Worm (Caenorhabditis elegans): ENCODE data around the gene athp-3.

DNA sequence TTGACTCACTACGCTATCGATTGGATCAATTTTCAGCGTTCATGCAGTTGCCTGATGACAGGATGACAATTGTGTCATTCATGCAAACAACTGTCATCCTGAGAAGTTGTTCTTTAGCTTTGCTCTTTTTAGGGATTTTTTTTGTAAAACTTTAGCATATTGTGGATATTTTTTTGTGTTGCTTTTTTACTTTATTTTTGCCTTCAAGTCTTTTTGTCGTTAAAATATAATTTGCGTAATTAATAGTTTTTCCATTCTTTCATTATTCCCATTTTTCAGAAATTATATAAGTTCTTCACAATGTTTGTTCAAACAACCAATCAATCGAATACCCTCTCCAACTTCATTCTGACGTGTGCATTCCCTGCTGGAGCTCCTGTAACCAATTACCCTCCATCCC, 7.5 kb downstream of the athp-3 start, which contains the start of gene Y116A8C.20:
- TF ChIP-seq dox-1 (GFP tag; IDR thresholded peaks at IDR 0.05) (no peak), unc-62 (GFP tag; optimal IDR thresholded peaks at IDR 0.05) (no peak), F10E7.11 (tag; optimal IDR thresholded peaks at IDR 0.05) (no peak), nfyb-1 (GFP tag; IDR thresholded peaks at IDR 0.05) (no peak), F52B5.7 (tag; optimal IDR thresholded peaks at IDR 0.05) (no peak), madf-3 (GFP tag; IDR thresholded peaks at IDR 0.05) (no peak), T26A5.8 (tag; optimal IDR thresholded peaks at IDR 0.05) (no peak), aptf-2 (GFP tag; conservative IDR thresholded peaks at IDR 0.05) (no peak), dpl-1 (GFP tag; optimal IDR thresholded peaks at IDR 0.05) (no peak), F55B11.4 (tag; optimal IDR thresholded peaks at IDR 0.05; ENCODE audit: borderline replicate concordance, insufficient read depth) (no peak), mcd-1 (GFP tag; IDR thresholded peaks at IDR 0.05) (no peak), B0035.1 (tag; optimal IDR thresholded peaks at IDR 0.05) (no peak), Y79H2A.3 (GFP tag; conservative IDR thresholded peaks at IDR 0.05) (no peak), cebp-1 (GFP tag; IDR thresholded peaks at IDR 0.05) (no peak), cebp-1 (tag; optimal IDR thresholded peaks at IDR 0.05) (no peak)
